Worm (Caenorhabditis elegans): ENCODE results near the gene amx-1.
A peak's percentile ranks its signal among the peaks of the same experiment; 100 is the strongest.
"Not testable (repeated sequence)": the region's sequence is repeated elsewhere in the genome, so short reads cannot be mapped to it uniquely, and the experiment has no call there.

amx-1 gene

ce11 chrIII:3839635-3840034 is 17.4 kb downstream of the amx-1 start, which contains the start of gene cyp-25A3:
cyp-25A3 (minus strand) TSS chrIII:3839735.
- TF ChIP-seq ama-1 (optimal IDR thresholded peaks at IDR 0.05): no peak
- TF ChIP-seq sea-1 (GFP tag; conservative IDR thresholded peaks at IDR 0.05): no peak
- TF ChIP-seq ets-7 (tag; optimal IDR thresholded peaks at IDR 0.05): no peak
- no peak for TF ChIP-seq scrt-1 (GFP tag; IDR thresholded peaks at IDR 0.05)
- no peak for TF ChIP-seq hmg-4 (GFP tag; optimal IDR thresholded peaks at IDR 0.05)
- TF ChIP-seq tra-4 (tag; optimal IDR thresholded peaks at IDR 0.05): no peak
- no peak for TF ChIP-seq B0310.2 (tag; optimal IDR thresholded peaks at IDR 0.05)
- TF ChIP-seq flt-1 (GFP tag; IDR thresholded peaks at IDR 0.05): no peak
- TF ChIP-seq aly-1 (tag; optimal IDR thresholded peaks at IDR 0.05): no peak
- no peak for TF ChIP-seq pes-1 (GFP tag; IDR thresholded peaks at IDR 0.05)
- no peak for TF ChIP-seq hnd-1 (tag; optimal IDR thresholded peaks at IDR 0.05)

- not testable (repeated sequence) for TF ChIP-seq scrt-1 (GFP tag; IDR thresholded peaks at IDR 0.05); flt-1 (GFP tag; IDR thresholded peaks at IDR 0.05); sea-1 (GFP tag; conservative IDR thresholded peaks at IDR 0.05)
Measured at ce11 chrIII:3840279-3840678, 18.1 kb downstream of the amx-1 start, which contains the start of gene C36A4.11. C36A4.11 (plus strand) TSS chrIII:3840579.

ce11 chrIII:3843514-3843913 is 21.3 kb downstream of the amx-1 start, which contains the start of gene C36A4.4:
C36A4.4 (minus strand) TSS chrIII:3843614.
- not testable (repeated sequence) for TF ChIP-seq sea-1 (GFP tag; conservative IDR thresholded peaks at IDR 0.05); flt-1 (GFP tag; IDR thresholded peaks at IDR 0.05); pes-1 (GFP tag; IDR thresholded peaks at IDR 0.05)

- TF ChIP-seq F13C5.2 (tag; optimal IDR thresholded peaks at IDR 0.05); B0310.2 (tag; optimal IDR thresholded peaks at IDR 0.05); hmg-4 (GFP tag; optimal IDR thresholded peaks at IDR 0.05): not testable (repeated sequence)
Measured at ce11 chrIII:3844746-3845145, 22.5 kb downstream of the amx-1 start, which contains the start of gene maph-1.3. maph-1.3 (plus strand) TSS chrIII:3844893.

ce11 chrIII:3852030-3852579 is 29.9 kb downstream of the amx-1 start, which contains the start of gene cyp-25A4:
cyp-25A4 (minus strand) TSS chrIII:3852080.
- not testable (repeated sequence) for TF ChIP-seq B0310.2 (tag; optimal IDR thresholded peaks at IDR 0.05); ceh-13 (GFP tag; optimal IDR thresholded peaks at IDR 0.05); F13C5.2 (tag; optimal IDR thresholded peaks at IDR 0.05)

- 0 out of 2 replicates have a peak, but pooled peaks have one; percentile 47 for TF ChIP-seq scrt-1 (GFP tag; IDR thresholded peaks at IDR 0.05)
- peak; percentile 63 for TF ChIP-seq tbx-37 (GFP tag; conservative IDR thresholded peaks at IDR 0.05)
Measured at ce11 chrIII:3854868-3855267, 32.7 kb downstream of the amx-1 start.

- no peak for TF ChIP-seq ama-1 (optimal IDR thresholded peaks at IDR 0.05)
- 0 out of 2 replicates have a peak, but pooled peaks have one; percentile 31 for TF ChIP-seq pes-1 (GFP tag; IDR thresholded peaks at IDR 0.05)
- TF ChIP-seq B0310.2 (tag; optimal IDR thresholded peaks at IDR 0.05): peak; percentile 31
- no peak for TF ChIP-seq aly-1 (tag; optimal IDR thresholded peaks at IDR 0.05)
- TF ChIP-seq tbx-37 (GFP tag; conservative IDR thresholded peaks at IDR 0.05): no peak
- no peak for TF ChIP-seq tra-4 (tag; optimal IDR thresholded peaks at IDR 0.05)
- TF ChIP-seq hmbx-1 (tag; optimal IDR thresholded peaks at IDR 0.05): no peak
- TF ChIP-seq ceh-36 (tag; optimal IDR thresholded peaks at IDR 0.05): no peak
- TF ChIP-seq ets-7 (tag; optimal IDR thresholded peaks at IDR 0.05): no peak
- no peak for TF ChIP-seq tbx-11 (GFP tag; IDR thresholded peaks at IDR 0.05)
- TF ChIP-seq hnd-1 (tag; optimal IDR thresholded peaks at IDR 0.05): no peak
- TF ChIP-seq scrt-1 (GFP tag; IDR thresholded peaks at IDR 0.05): no peak
- TF ChIP-seq hmg-4 (GFP tag; optimal IDR thresholded peaks at IDR 0.05): peak; percentile 53
- TF ChIP-seq ceh-13 (GFP tag; optimal IDR thresholded peaks at IDR 0.05): no peak
- peak; percentile 32; the same call in 1 of the 2 replicates for TF ChIP-seq flt-1 (GFP tag; IDR thresholded peaks at IDR 0.05)
- peak; percentile 84 for TF ChIP-seq F13C5.2 (tag; optimal IDR thresholded peaks at IDR 0.05)
- TF ChIP-seq sea-1 (GFP tag; conservative IDR thresholded peaks at IDR 0.05): peak; percentile 48; the same call in 1 of the 2 replicates
Measured at ce11 chrIII:3862918-3863385, 40.7 kb downstream of the amx-1 start, which contains the start of gene brc-1. brc-1 (minus strand) TSS chrIII:3862968.

ce11 chrIII:3863814-3864507 is 41.8 kb downstream of the amx-1 start, which contains the start of gene acs-19:
acs-19 (plus strand) TSS chrIII:3864489.
- TF ChIP-seq tbx-11 (GFP tag; IDR thresholded peaks at IDR 0.05) (no peak), hnd-1 (tag; optimal IDR thresholded peaks at IDR 0.05) (no peak), tra-4 (tag; optimal IDR thresholded peaks at IDR 0.05) (no peak), aly-1 (tag; optimal IDR thresholded peaks at IDR 0.05) (no peak), hmbx-1 (tag; optimal IDR thresholded peaks at IDR 0.05) (no peak)

All from whole organism, early embryonic.